Fruit fly (Drosophila melanogaster) whole organism, pupa: Measurements from ENCODE around the gene CG43673.

Source experiments
- CG14655 ChIP-seq: fragments of 200-800 bp; sonication (Bioruptor generic); optimal IDR thresholded peaks from 3 replicates; lab custom pipeline; 2017; ENCODE audit warnings: mild to moderate bottlenecking, missing biosample characterization, missing genetic modification reagents, missing genetic modification characterization
- CG32121 ChIP-seq: fragments of 200-800 bp; sonication (Bioruptor generic); IDR thresholded peaks from 2 replicates; pipeline ENCODE4 v1.3.6; 2022; ENCODE audit warnings: missing biosample characterization, missing genetic modification characterization
- CG34367 ChIP-seq: fragments of 200-800 bp; sonication (Bioruptor generic); optimal IDR thresholded peaks from 2 replicates; lab custom pipeline; 2018; ENCODE audit warnings: missing biosample characterization, mild to moderate bottlenecking, missing genetic modification characterization
- CG8159 ChIP-seq: fragments of 200-800 bp; sonication (Bioruptor generic); optimal IDR thresholded peaks from 3 replicates; lab custom pipeline; 2018; ENCODE audit warnings: missing biosample characterization, mild to moderate bottlenecking, missing genetic modification characterization, moderate library complexity
- Pif1B ChIP-seq: fragments of 200-800 bp; sonication (Bioruptor generic); optimal IDR thresholded peaks from 3 replicates; lab custom pipeline; 2016; ENCODE audit warnings: missing biosample characterization, missing genetic modification characterization

- no peak for TF ChIP-seq CG34367
- no peak for TF ChIP-seq Pif1B (GFP tag; lab: Kevin White, UChicago)
- TF ChIP-seq CG14655 (GFP tag; lab: Kevin White, UChicago): no peak
- TF ChIP-seq CG32121 (GFP tag; lab: Robert Waterston, UW): no peak
- TF ChIP-seq CG8159: no peak
Observed at dm6 chrX:15803764-15804563, 25.0 kb downstream of the CG43673 start, which contains the start of the genes PGRP-LE and sd.
